Worm (Caenorhabditis elegans): ENCODE results near the gene C01C10.2.

DNA sequence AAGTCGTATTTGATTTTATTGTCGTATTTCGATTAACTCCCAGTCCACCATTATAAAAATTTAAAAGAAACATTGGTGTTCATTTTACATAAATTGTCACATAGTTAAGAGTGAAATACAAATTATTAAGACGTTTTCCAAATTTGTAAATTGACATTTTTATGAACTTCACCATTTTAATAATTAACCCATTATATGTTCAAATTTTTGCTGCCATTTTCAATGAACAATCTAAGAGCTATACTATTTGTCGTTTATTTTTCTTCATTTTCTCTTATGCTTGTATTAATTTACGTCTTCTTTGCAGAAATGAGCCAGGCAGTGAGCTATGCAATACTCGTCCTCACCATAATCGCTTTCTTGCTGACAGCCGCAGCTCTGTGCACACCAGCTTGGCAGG is 6.8 kb downstream of the C01C10.2 start, which contains the start of gene clc-2:
- TF ChIP-seq nhr-25 (tag; optimal IDR thresholded peaks at IDR 0.05) (no peak), unc-39 (tag; optimal IDR thresholded peaks at IDR 0.05) (no peak), sma-3 (GFP tag; optimal IDR thresholded peaks at IDR 0.05) (no peak), ztf-4 (tag; optimal IDR thresholded peaks at IDR 0.05) (no peak), zag-1 (tag; optimal IDR thresholded peaks at IDR 0.05) (no peak), ztf-11 (tag; optimal IDR thresholded peaks at IDR 0.05) (no peak), unc-62 (GFP tag; optimal IDR thresholded peaks at IDR 0.05) (no peak), gmeb-1 (tag; optimal IDR thresholded peaks at IDR 0.05) (no peak), mab-5 (tag; optimal IDR thresholded peaks at IDR 0.05) (no peak), ZK546.5 (tag; optimal IDR thresholded peaks at IDR 0.05) (no peak), lsy-2 (tag; optimal IDR thresholded peaks at IDR 0.05) (no peak), snpc-4 (tag; optimal IDR thresholded peaks at IDR 0.05) (no peak)
